Fruit fly (Drosophila melanogaster) whole organism, pupa: ENCODE measurements around the gene CG9636.

Source experiments
- CG12605 ChIP-seq: fragments of 200-800 bp; sonication (Bioruptor generic); IDR thresholded peaks from 2 replicates; pipeline ENCODE4 v1.3.6; 2022; ENCODE audit warnings: missing biosample characterization, missing genetic modification characterization
- CG8301 ChIP-seq: fragments of 200-800 bp; sonication (Bioruptor generic); optimal IDR thresholded peaks from 2 replicates; lab custom pipeline; 2018; ENCODE audit warnings: missing biosample characterization, mild to moderate bottlenecking, missing genetic modification characterization
- Pif1B ChIP-seq: fragments of 200-800 bp; sonication (Bioruptor generic); optimal IDR thresholded peaks from 3 replicates; lab custom pipeline; 2016; ENCODE audit warnings: missing biosample characterization, missing genetic modification characterization
- Snoo ChIP-seq: fragments of 200-800 bp; sonication (Bioruptor generic); optimal IDR thresholded peaks from 3 replicates; lab custom pipeline; 2017; ENCODE audit warnings: missing biosample characterization, mild to moderate bottlenecking, missing genetic modification characterization, inconsistent platforms
- fd96Ca ChIP-seq: fragments of 200-800 bp; sonication (Bioruptor generic); IDR thresholded peaks from 3 replicates; pipeline ENCODE4 v1.3.6; 2022; ENCODE audit warnings: missing biosample characterization, missing genetic modification characterization

DNA sequence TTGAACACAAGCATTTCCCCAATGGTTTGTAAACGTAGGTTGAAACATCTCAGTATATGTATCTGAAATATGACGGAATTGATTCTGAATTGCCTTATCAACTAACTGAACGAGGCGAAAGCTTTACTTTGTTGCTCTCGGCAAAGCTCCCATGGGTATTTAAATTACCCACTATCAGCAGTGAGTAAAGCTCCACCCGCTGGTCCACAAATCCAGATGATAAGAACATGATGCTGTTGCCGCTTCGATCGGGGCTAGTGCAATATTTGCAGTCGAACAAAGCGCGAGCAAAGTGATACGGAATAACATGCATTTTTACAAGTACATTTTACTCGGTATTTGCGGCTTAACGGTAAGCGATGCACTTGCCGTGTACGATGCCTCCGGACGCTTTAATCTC, 23.7 kb downstream of the CG9636 start, which contains the start of gene CG18249:
- TF ChIP-seq fd96Ca (GFP tag; lab: Robert Waterston, UW) (no peak), CG8301 (tag; lab: Kevin White, UChicago) (no peak), CG12605 (GFP tag; lab: Robert Waterston, UW) (no peak), Pif1B (no peak), Snoo (tag; lab: Kevin White, UChicago) (no peak)
